Fruit fly (Drosophila melanogaster): Measurements from ENCODE around the gene KP78b.

Gene KP78b

DNA sequence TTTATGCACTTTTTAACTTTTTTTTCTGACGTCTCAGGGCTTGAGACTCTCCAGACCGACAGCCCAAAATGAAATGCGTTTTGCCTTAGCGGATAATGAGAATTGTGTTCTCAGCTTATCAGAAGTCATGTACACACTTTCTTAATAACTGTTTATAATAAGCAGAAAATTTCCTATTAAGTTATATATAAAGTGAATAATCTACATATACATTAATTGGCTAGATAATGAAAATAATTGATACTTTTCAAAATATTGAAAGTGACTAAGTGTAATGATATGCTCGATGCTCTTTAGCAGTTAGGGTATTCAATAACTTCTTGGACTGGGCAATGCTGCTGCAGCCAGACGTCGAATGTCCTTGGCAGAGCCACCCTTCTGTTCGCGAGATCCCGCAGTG lies 9.0 kb upstream of the KP78b start:
- TF ChIP-seq EcR (GFP tag; optimal IDR thresholded peaks at IDR 0.05) (no peak), CG8478 (optimal IDR thresholded peaks at IDR 0.05) (no peak), Dll (optimal IDR thresholded peaks at IDR 0.05) (no peak), pan (optimal IDR thresholded peaks at IDR 0.05) (no peak), psq (optimal IDR thresholded peaks at IDR 0.05) (no peak), usp (GFP tag; optimal IDR thresholded peaks at IDR 0.05) (no peak)

DNA sequence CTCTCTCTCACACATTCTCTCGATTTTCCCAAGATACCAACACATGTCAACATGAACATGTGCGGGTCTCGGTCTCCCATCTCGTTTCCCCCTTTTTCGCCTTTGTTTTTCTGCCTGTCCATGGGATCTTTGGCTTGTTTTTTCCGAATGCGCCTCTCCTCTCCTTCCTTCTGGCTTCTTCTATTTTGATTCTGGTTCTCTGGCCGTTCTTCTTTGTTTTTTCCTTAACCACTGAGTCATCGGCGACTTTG lies 524 bp downstream of the KP78b start:
- TF ChIP-seq CG8478 (optimal IDR thresholded peaks at IDR 0.05), result no peak
- TF ChIP-seq psq (optimal IDR thresholded peaks at IDR 0.05), result no peak
- no peak for TF ChIP-seq EcR (GFP tag; optimal IDR thresholded peaks at IDR 0.05)
- TF ChIP-seq pan (optimal IDR thresholded peaks at IDR 0.05), result no peak
- TF ChIP-seq Dll (optimal IDR thresholded peaks at IDR 0.05), result no peak
- no peak for TF ChIP-seq usp (GFP tag; optimal IDR thresholded peaks at IDR 0.05)

DNA sequence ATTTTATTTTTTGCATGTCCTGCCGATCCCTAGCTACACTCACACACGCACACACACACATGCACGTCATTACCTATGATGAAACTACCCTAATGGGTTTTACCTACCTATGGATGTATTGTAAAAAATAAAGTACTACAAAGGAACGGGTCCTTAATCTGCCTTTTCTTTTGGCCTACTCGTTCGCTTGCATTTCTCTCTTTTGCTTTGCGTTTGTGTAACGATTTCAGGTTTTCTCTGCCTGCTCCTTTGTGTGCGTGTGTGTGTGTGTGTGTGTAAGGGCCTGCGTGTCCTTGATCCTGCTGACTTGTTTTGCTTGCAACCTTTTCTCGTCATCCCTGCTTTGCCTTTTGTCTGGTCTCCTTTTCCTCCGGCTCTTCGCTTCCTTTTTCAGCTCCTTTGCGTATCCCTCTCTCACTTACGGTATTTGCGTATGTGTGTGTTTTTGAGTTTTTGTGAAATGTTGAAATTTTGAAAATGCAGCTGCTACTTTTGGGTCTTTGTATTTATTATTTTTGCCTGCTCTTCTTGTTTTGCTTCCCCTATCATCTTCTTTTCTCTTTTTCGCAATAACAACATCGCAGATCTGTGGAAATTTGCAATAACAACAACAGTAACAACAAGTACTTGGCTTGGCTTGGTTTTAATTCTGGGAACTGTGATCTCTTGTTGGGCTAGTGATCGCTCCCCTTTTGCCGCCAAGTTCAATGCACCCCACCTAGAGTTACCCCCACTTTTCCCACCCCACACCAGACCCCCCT lies 1.0 kb downstream of the KP78b start:
- TF ChIP-seq CG8478 (optimal IDR thresholded peaks at IDR 0.05) (no peak), EcR (GFP tag; optimal IDR thresholded peaks at IDR 0.05) (peak in 1 of 2 experiments; percentile 89), Dll (optimal IDR thresholded peaks at IDR 0.05) (no peak), pan (optimal IDR thresholded peaks at IDR 0.05) (no peak), psq (optimal IDR thresholded peaks at IDR 0.05) (no peak), usp (GFP tag; optimal IDR thresholded peaks at IDR 0.05) (no peak)

DNA sequence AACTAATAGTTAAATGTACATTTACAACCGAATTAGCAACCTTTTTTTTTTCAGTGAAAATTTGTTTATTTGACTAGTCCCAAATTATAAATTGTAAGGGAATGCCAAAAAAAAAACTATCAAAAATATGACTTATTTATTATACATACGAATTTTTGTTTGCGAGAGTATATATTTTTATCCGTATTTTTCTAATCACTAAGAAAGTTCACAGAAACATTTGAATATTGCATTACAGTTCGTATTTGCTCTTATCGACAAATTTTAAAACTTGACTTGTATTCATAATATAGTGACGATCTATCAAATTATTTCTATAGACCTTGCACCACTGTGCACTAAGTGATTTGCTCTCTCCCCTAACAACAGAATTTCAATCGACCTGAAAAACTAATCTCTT lies 1.7 kb downstream of the KP78b start:
- no peak for TF ChIP-seq Dll (optimal IDR thresholded peaks at IDR 0.05)
- no peak for TF ChIP-seq psq (optimal IDR thresholded peaks at IDR 0.05)
- no peak for TF ChIP-seq usp (GFP tag; optimal IDR thresholded peaks at IDR 0.05)
- TF ChIP-seq pan (optimal IDR thresholded peaks at IDR 0.05), result no peak
- no peak for TF ChIP-seq CG8478 (optimal IDR thresholded peaks at IDR 0.05)
- no peak for TF ChIP-seq EcR (GFP tag; optimal IDR thresholded peaks at IDR 0.05)

DNA sequence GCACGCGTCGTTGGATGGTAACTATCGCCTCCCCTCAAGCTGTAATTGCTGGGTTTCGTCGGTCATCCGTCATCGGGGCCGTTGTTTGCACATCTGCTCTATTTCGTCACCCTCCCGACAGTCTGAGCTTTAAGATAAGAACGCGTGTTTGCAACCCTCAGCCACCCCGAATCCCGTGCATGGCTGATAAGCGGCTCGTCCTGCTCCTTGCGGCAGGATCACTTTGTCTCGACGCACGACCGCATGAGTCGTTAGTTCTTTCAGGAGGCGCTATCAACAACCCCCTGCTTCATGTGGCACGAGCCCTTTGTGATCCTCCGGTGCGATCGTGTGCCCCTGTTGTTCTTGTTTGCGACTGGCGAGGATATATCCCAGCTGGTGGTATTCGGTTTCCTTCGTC lies 2.2 kb downstream of the KP78b start:
- no peak for TF ChIP-seq CG8478 (optimal IDR thresholded peaks at IDR 0.05)
- TF ChIP-seq pan (optimal IDR thresholded peaks at IDR 0.05), result no peak
- TF ChIP-seq EcR (GFP tag; optimal IDR thresholded peaks at IDR 0.05), result no peak
- no peak for TF ChIP-seq usp (GFP tag; optimal IDR thresholded peaks at IDR 0.05)
- no peak for TF ChIP-seq Dll (optimal IDR thresholded peaks at IDR 0.05)
- TF ChIP-seq psq (optimal IDR thresholded peaks at IDR 0.05), result no peak

DNA sequence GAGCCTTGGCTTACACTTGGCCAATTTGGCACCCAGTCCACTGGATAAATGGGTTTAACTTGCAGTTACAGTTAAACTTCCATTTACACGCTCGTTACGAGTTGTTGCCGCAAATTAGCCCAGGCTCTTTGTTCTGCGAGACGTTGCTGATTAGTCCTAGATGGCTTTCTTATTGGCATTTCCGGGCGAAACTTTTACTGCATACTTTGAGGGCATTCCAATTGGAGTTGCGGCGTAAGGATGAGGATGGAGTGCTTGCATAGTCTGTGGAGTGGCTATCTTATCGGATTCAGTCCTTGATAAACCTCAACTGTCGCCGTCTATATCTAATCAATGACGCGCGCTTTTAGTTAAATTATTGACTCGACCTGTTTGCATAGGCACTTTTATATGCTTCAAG lies 8.0 kb downstream of the KP78b start:
- TF ChIP-seq pan (optimal IDR thresholded peaks at IDR 0.05) (no peak), CG8478 (optimal IDR thresholded peaks at IDR 0.05) (no peak), EcR (GFP tag; optimal IDR thresholded peaks at IDR 0.05) (no peak), usp (GFP tag; optimal IDR thresholded peaks at IDR 0.05) (no peak), Dll (optimal IDR thresholded peaks at IDR 0.05) (no peak), psq (optimal IDR thresholded peaks at IDR 0.05) (no peak)

DNA sequence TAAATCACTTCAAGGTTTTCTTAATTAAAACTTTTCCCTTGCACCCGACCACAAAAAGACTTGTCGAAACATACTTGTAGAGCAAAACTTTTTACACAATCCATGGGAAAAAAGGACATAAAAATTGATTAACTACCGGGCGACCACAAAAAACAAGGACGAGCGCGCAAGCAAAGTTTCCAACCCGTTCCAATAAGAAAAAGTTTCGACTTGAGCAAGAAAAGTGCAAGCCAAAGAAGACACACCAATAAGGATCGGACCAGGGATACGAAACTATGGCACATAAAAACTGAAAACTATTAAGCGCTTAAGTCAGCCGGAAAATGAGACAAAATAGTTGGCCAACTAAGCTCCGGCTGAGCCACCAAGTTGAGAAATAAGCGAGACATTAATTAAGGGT lies 9.0 kb downstream of the KP78b start:
- TF ChIP-seq usp (GFP tag; optimal IDR thresholded peaks at IDR 0.05) (no peak), pan (optimal IDR thresholded peaks at IDR 0.05) (no peak), CG8478 (optimal IDR thresholded peaks at IDR 0.05) (no peak), Dll (optimal IDR thresholded peaks at IDR 0.05) (no peak), psq (optimal IDR thresholded peaks at IDR 0.05) (no peak), EcR (GFP tag; optimal IDR thresholded peaks at IDR 0.05) (no peak)

DNA sequence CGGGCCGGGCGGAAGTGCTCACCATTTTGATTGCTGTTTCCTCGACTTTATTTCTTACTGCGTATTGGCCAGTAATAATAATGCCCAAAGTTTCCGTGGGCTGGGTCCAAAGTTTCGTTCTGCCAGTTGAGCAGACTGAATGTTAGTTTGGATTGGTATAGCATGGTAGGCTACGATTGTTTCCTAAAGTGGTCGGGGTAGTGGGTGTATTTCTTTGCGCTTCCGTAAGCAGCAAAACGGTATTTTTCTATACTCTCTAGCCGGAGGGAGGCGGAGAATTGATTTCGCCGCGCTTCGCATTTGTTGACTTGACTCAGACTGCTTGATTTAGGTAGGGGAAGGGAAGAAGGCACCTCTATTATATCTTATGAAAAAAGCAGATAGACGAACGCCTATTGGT lies 9.5 kb downstream of the KP78b start:
- TF ChIP-seq pan (optimal IDR thresholded peaks at IDR 0.05), result no peak
- TF ChIP-seq Dll (optimal IDR thresholded peaks at IDR 0.05), result no peak
- TF ChIP-seq usp (GFP tag; optimal IDR thresholded peaks at IDR 0.05), result no peak
- TF ChIP-seq CG8478 (optimal IDR thresholded peaks at IDR 0.05), result no peak
- no peak for TF ChIP-seq psq (optimal IDR thresholded peaks at IDR 0.05)
- no peak for TF ChIP-seq EcR (GFP tag; optimal IDR thresholded peaks at IDR 0.05)

DNA sequence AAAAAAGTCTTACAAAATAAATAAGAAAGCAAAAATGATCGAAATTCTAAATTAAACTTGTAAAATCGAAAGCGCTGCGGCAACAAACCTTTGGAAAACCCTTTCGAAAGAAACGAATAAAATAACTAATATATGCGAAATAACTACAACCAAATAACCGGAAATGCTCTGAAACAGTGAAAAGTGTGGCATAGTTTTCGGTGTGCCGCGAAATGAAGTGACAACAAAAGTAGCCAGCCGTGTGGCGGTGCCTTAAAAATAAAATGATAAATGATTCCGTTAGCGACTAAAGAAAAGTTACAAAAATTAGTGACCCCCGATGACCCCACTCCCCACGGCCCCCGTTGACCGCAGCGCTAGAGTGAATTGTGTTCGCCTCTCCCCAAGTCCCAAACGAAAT lies 14.6 kb downstream of the KP78b start:
- TF ChIP-seq EcR (GFP tag; optimal IDR thresholded peaks at IDR 0.05), result no peak
- no peak for TF ChIP-seq psq (optimal IDR thresholded peaks at IDR 0.05)
- TF ChIP-seq usp (GFP tag; optimal IDR thresholded peaks at IDR 0.05), result no peak

DNA sequence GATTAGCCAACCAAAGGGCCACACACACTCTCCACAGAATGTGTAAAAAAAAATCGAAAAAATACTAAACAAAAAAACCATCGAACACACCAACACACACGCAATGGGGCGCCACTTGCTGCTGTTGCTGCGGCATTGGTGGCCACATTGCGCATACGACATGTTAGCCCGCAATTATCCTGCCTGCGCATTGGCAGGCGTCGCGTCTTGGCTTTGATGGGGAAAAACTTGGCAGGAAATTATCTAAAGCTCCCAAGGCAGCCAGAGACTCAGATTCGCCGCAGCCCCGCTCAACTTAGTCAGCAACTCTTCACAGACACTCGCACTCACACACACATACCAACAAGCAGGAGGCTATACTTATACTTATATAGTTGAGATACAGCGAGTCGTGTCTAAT lies 15.8 kb downstream of the KP78b start:
- TF ChIP-seq EcR (GFP tag; optimal IDR thresholded peaks at IDR 0.05) (no peak), CG8478 (optimal IDR thresholded peaks at IDR 0.05) (no peak), usp (GFP tag; optimal IDR thresholded peaks at IDR 0.05) (no peak), Dll (optimal IDR thresholded peaks at IDR 0.05) (no peak), pan (optimal IDR thresholded peaks at IDR 0.05) (no peak), psq (optimal IDR thresholded peaks at IDR 0.05) (no peak)

DNA sequence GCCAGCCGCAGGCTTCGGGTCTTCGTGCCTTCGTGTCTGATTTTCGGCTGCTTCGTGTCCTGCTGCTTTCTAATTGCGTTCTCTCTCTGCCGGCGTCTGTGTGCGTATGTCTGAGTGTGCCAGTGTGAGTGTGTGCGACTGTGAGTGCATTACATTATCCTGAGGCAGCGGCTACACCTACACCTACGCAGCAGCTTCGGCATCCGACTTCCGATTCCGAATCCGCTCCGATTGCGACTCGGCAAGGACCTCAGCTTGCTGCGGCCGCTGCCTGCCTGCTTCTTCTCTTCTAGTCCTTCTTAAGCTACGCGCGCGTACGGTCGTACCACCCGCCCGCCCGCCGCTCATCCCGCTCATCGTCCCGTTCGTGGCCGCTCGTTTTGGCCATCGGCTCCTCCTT lies 17.1 kb downstream of the KP78b start:
- TF ChIP-seq EcR (GFP tag; optimal IDR thresholded peaks at IDR 0.05), result no peak
- TF ChIP-seq usp (GFP tag; optimal IDR thresholded peaks at IDR 0.05), result no peak
- TF ChIP-seq pan (optimal IDR thresholded peaks at IDR 0.05), result no peak
- TF ChIP-seq psq (optimal IDR thresholded peaks at IDR 0.05), result no peak
- no peak for TF ChIP-seq Dll (optimal IDR thresholded peaks at IDR 0.05)
- TF ChIP-seq CG8478 (optimal IDR thresholded peaks at IDR 0.05), result no peak

DNA sequence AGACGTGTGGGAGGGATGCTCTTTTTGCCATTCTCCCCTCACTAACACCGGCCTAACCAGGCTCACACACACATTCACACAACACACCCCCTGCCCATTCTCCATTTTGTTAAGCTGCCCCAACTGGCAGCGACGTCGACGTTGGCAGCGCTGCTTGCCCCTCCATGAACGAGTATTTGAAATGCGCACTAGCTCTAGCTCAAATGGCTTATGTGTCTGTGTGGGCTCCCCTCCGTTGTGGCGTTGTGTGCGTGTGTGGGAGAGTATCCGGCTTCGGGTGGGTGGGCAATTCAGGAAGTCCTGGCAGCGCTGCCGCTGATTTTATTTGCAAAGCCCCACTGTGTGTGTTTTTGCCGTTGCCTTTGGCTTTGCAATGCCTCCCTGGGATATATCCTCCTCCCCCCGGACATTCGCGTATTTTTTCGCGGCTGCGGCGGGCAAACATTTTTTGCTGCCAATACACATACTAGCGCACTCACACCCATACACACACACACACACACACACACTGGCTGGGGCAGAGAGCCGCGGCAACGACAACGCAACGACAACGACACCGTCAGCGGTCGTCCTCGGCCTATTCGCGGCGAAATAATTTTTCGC lies 18.6 kb downstream of the KP78b start:
- TF ChIP-seq pan (optimal IDR thresholded peaks at IDR 0.05) (no peak), usp (GFP tag; optimal IDR thresholded peaks at IDR 0.05) (no peak), EcR (GFP tag; optimal IDR thresholded peaks at IDR 0.05) (no peak), psq (optimal IDR thresholded peaks at IDR 0.05) (no peak), CG8478 (optimal IDR thresholded peaks at IDR 0.05) (no peak)

DNA sequence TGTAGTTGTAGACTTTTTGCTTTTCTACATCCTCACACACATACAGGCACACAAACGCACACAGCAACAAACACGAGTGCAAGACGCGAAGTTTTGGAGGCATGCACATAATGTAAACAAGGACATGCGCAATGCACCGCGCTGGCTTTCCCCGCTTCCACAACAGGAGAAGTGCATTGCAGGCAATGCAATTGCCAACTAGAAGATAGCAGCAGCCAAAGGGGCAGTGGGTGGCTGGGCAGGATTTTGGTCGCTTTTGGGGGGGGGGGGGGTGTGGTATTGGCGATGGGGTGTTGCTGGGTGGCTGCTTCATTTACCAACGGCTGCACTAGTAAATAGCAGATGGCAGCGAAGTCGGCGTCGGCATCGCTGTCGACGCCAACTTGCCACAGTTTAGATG lies 22.2 kb downstream of the KP78b start:
- no peak for TF ChIP-seq EcR (GFP tag; optimal IDR thresholded peaks at IDR 0.05)
- TF ChIP-seq usp (GFP tag; optimal IDR thresholded peaks at IDR 0.05), result no peak
- TF ChIP-seq CG8478 (optimal IDR thresholded peaks at IDR 0.05), result no peak
- TF ChIP-seq Dll (optimal IDR thresholded peaks at IDR 0.05), result no peak
- no peak for TF ChIP-seq psq (optimal IDR thresholded peaks at IDR 0.05)
- TF ChIP-seq pan (optimal IDR thresholded peaks at IDR 0.05), result no peak
